Fruit fly (Drosophila melanogaster): ENCODE results near the gene AsnRS.

dm6 chr2L:19096361-19096760 is 35.4 kb downstream of the AsnRS start:
- TF ChIP-seq dac (GFP tag; optimal IDR thresholded peaks at IDR 0.05) (no peak), Met (GFP tag; optimal IDR thresholded peaks at IDR 0.05) (no peak), eg (GFP tag; IDR thresholded peaks at IDR 0.05) (no peak), pdm3 (GFP tag; optimal IDR thresholded peaks at IDR 0.05) (no peak), CG8119 (GFP tag; IDR thresholded peaks at IDR 0.05) (no peak)

Data from whole organism, prepupa.